Comparison of ENCODE assay signal across 5 worm cellular contexts in genomic region chrII:7325063-7325480, ce11.
TF ChIP-seq lines count a peak whose summit lies in the region.

No protein-coding gene starts in this region.

TF ChIP-seq in whole organism, L1 larva, 84 proteins besides CTCF, POLR2A, EP300 and RAD21 (continues in another document):
- no peak for TF ChIP-seq nhr-85 (tag; lab: Kevin White, UChicago)
- TF ChIP-seq dpl-1 (GFP tag; optimal IDR thresholded peaks at IDR 0.05; lab: Kevin White, UChicago) = no peak
- TF ChIP-seq ceh-63 (GFP tag; optimal IDR thresholded peaks at IDR 0.05; lab: Kevin White, UChicago) = no peak
- TF ChIP-seq C34B4.2 (tag; optimal IDR thresholded peaks at IDR 0.05; lab: Kevin White, UChicago) = no peak
- no peak for TF ChIP-seq isw-1 (GFP tag; IDR thresholded peaks at IDR 0.05; lab: Robert Waterston, UW)
- TF ChIP-seq blmp-1 (tag; optimal IDR thresholded peaks at IDR 0.05; lab: Kevin White, UChicago) = no peak
- TF ChIP-seq efl-3 (GFP tag; optimal IDR thresholded peaks at IDR 0.05; lab: Kevin White, UChicago) = no peak
- TF ChIP-seq fkh-10 (GFP tag; optimal IDR thresholded peaks at IDR 0.05; lab: Kevin White, UChicago) = peak; percentile 4
- TF ChIP-seq alr-1 (tag; optimal IDR thresholded peaks at IDR 0.05; lab: Kevin White, UChicago; ENCODE audit: borderline replicate concordance) = no peak
- peak; percentile 26 for TF ChIP-seq sox-4 (tag; optimal IDR thresholded peaks at IDR 0.05; lab: Kevin White, UChicago)
- TF ChIP-seq ama-1 (optimal IDR thresholded peaks at IDR 0.05; lab: Kevin White, UChicago) = no peak
- TF ChIP-seq elt-3 (tag; optimal IDR thresholded peaks at IDR 0.05; lab: Kevin White, UChicago) = no peak
- no peak for TF ChIP-seq tlp-1 (tag; optimal IDR thresholded peaks at IDR 0.05; lab: Kevin White, UChicago)
- TF ChIP-seq hlh-4 (tag; optimal IDR thresholded peaks at IDR 0.05; lab: Kevin White, UChicago) = peak; percentile 56
- no peak for TF ChIP-seq ets-5 (GFP tag; IDR thresholded peaks at IDR 0.05; lab: Robert Waterston, UW)
- TF ChIP-seq rnt-1 (tag; optimal IDR thresholded peaks at IDR 0.05; lab: Kevin White, UChicago) = no peak
- TF ChIP-seq ceh-82 (tag; optimal IDR thresholded peaks at IDR 0.05; lab: Kevin White, UChicago) = no peak
- TF ChIP-seq lin-39 (tag; optimal IDR thresholded peaks at IDR 0.05; lab: Kevin White, UChicago) = no peak
- TF ChIP-seq nhr-19 (GFP tag; conservative IDR thresholded peaks at IDR 0.05; lab: Robert Waterston, UW) = no peak
- TF ChIP-seq ztf-11 (tag; optimal IDR thresholded peaks at IDR 0.05; lab: Kevin White, UChicago) = no peak

TF ChIP-seq in whole organism, L2 larva, 48 proteins besides CTCF, POLR2A, EP300 and RAD21:
- TF ChIP-seq nhr-12 (tag; optimal IDR thresholded peaks at IDR 0.05; lab: Kevin White, UChicago) (no peak), alr-1 (tag; optimal IDR thresholded peaks at IDR 0.05; lab: Kevin White, UChicago) (no peak), C34F6.9 (tag; optimal IDR thresholded peaks at IDR 0.05; lab: Kevin White, UChicago) (peak; percentile 44), sma-3 (GFP tag; optimal IDR thresholded peaks at IDR 0.05; lab: Kevin White, UChicago) (no peak), nhr-129 (tag; optimal IDR thresholded peaks at IDR 0.05; lab: Kevin White, UChicago) (peak; percentile 25), sem-4 (tag; optimal IDR thresholded peaks at IDR 0.05; lab: Kevin White, UChicago) (peak; percentile 19), F13H6.1 (tag; optimal IDR thresholded peaks at IDR 0.05; lab: Kevin White, UChicago) (peak; percentile 23), ama-1 (optimal IDR thresholded peaks at IDR 0.05; lab: Kevin White, UChicago) (peak; percentile 16), unc-55 (GFP tag; optimal IDR thresholded peaks at IDR 0.05; lab: Kevin White, UChicago) (peak; percentile 55), ztf-1 (GFP tag; conservative IDR thresholded peaks at IDR 0.05; lab: Robert Waterston, UW) (no peak), lsy-2 (tag; optimal IDR thresholded peaks at IDR 0.05; lab: Kevin White, UChicago) (peak in 1 of 2 experiments; percentile 50), crh-2 (tag; optimal IDR thresholded peaks at IDR 0.05; lab: Kevin White, UChicago) (peak; percentile 86), nhr-21 (tag; optimal IDR thresholded peaks at IDR 0.05; lab: Kevin White, UChicago) (no peak), fos-1 (tag; optimal IDR thresholded peaks at IDR 0.05; lab: Kevin White, UChicago) (peak; percentile 4), ceh-16 (tag; optimal IDR thresholded peaks at IDR 0.05; lab: Kevin White, UChicago) (no peak), sma-9 (GFP tag; optimal IDR thresholded peaks at IDR 0.05; lab: Kevin White, UChicago) (peak; percentile 52), sma-9 (tag; optimal IDR thresholded peaks at IDR 0.05; lab: Kevin White, UChicago) (no peak), Y55F3AM.14 (GFP tag; optimal IDR thresholded peaks at IDR 0.05; lab: Kevin White, UChicago) (no peak), elt-1 (tag; optimal IDR thresholded peaks at IDR 0.05; lab: Kevin White, UChicago) (no peak)

TF ChIP-seq in whole organism, L3 larva, 47 proteins besides CTCF, POLR2A, EP300 and RAD21:
- TF ChIP-seq nfya-1 (tag; optimal IDR thresholded peaks at IDR 0.05; lab: Kevin White, UChicago; ENCODE audit: insufficient read depth) (peak; percentile 37), fkh-10 (GFP tag; optimal IDR thresholded peaks at IDR 0.05; lab: Kevin White, UChicago) (peak; percentile 67), nhr-77 (tag; optimal IDR thresholded peaks at IDR 0.05; lab: Kevin White, UChicago) (no peak), ZK546.5 (tag; optimal IDR thresholded peaks at IDR 0.05; lab: Kevin White, UChicago) (no peak), lin-39 (tag; optimal IDR thresholded peaks at IDR 0.05; lab: Kevin White, UChicago) (peak; percentile 37)

TF ChIP-seq in whole organism, L4 larva, 104 proteins besides CTCF, POLR2A, EP300 and RAD21:
- TF ChIP-seq Y105C5A.15 (GFP tag; IDR thresholded peaks at IDR 0.05; lab: Robert Waterston, UW) = no peak
- peak; percentile 29; the same call in 1 of the 2 replicates for TF ChIP-seq dmd-6 (GFP tag; IDR thresholded peaks at IDR 0.05; lab: Robert Waterston, UW)
- TF ChIP-seq hlh-30 (tag; optimal IDR thresholded peaks at IDR 0.05; lab: Kevin White, UChicago; ENCODE audit: insufficient read depth) = peak; percentile 45
- no peak for TF ChIP-seq R02D3.7 (tag; optimal IDR thresholded peaks at IDR 0.05; lab: Kevin White, UChicago)
- TF ChIP-seq nhr-11 (tag; optimal IDR thresholded peaks at IDR 0.05; lab: Kevin White, UChicago) = peak; percentile 19
- TF ChIP-seq fkh-10 (GFP tag; optimal IDR thresholded peaks at IDR 0.05; lab: Kevin White, UChicago) = peak; percentile 50
- TF ChIP-seq hlh-11 (tag; optimal IDR thresholded peaks at IDR 0.05; lab: Kevin White, UChicago) = peak; percentile 30
- no peak for TF ChIP-seq ceh-32 (tag; optimal IDR thresholded peaks at IDR 0.05; lab: Kevin White, UChicago; ENCODE audit: poor library complexity)
- peak in 1 of 2 experiments; percentile 61 for TF ChIP-seq hif-1 (tag; optimal IDR thresholded peaks at IDR 0.05; lab: Kevin White, UChicago)
- TF ChIP-seq mep-1 (tag; optimal IDR thresholded peaks at IDR 0.05; lab: Kevin White, UChicago) = peak; percentile 33
- no peak for TF ChIP-seq ceh-62 (tag; optimal IDR thresholded peaks at IDR 0.05; lab: Kevin White, UChicago)
- no peak for TF ChIP-seq nhr-102 (tag; optimal IDR thresholded peaks at IDR 0.05; lab: Kevin White, UChicago)
- peak; percentile 48; the same call in 1 of the 2 replicates for TF ChIP-seq ceh-20 (GFP tag; IDR thresholded peaks at IDR 0.05; lab: Robert Waterston, UW)
- TF ChIP-seq lsy-2 (tag; optimal IDR thresholded peaks at IDR 0.05; lab: Kevin White, UChicago) = peak in 1 of 2 experiments; percentile 53
- peak in 1 of 2 experiments; percentile 40 for TF ChIP-seq mdl-1 (tag; optimal IDR thresholded peaks at IDR 0.05; lab: Kevin White, UChicago)
- TF ChIP-seq ctbp-1 (GFP tag; IDR thresholded peaks at IDR 0.05; lab: Robert Waterston, UW) = peak; percentile 62
- 0 out of 2 replicates have a peak, but pooled peaks have one; percentile 7 for TF ChIP-seq php-3 (GFP tag; IDR thresholded peaks at IDR 0.05; lab: Robert Waterston, UW)

TF ChIP-seq in whole organism, young adult, 124 proteins besides CTCF, POLR2A, EP300 and RAD21:
- TF ChIP-seq nfya-1 (tag; optimal IDR thresholded peaks at IDR 0.05; lab: Kevin White, UChicago; ENCODE audit: borderline replicate concordance, insufficient read depth) (no peak), ceh-27 (GFP tag; optimal IDR thresholded peaks at IDR 0.05; lab: Kevin White, UChicago) (peak; percentile 5), K12H6.12 (tag; optimal IDR thresholded peaks at IDR 0.05; lab: Kevin White, UChicago) (peak; percentile 79), snpc-1.3 (tag; optimal IDR thresholded peaks at IDR 0.05; lab: Kevin White, UChicago; ENCODE audit: insufficient read depth) (no peak), ZK185.1 (tag; optimal IDR thresholded peaks at IDR 0.05; lab: Kevin White, UChicago; ENCODE audit: poor library complexity, severe bottlenecking) (peak; percentile 16), tbx-9 (tag; optimal IDR thresholded peaks at IDR 0.05; lab: Kevin White, UChicago; ENCODE audit: borderline replicate concordance) (no peak), T07F8.4 (tag; optimal IDR thresholded peaks at IDR 0.05; lab: Kevin White, UChicago) (no peak), somi-1 (GFP tag; optimal IDR thresholded peaks at IDR 0.05; lab: Kevin White, UChicago) (peak; percentile 51), nfyb-1 (GFP tag; IDR thresholded peaks at IDR 0.05; lab: Robert Waterston, UW) (peak; percentile 32; the same call in 1 of the 2 replicates), sptf-2 (GFP tag; optimal IDR thresholded peaks at IDR 0.05; lab: Kevin White, UChicago) (no peak), mel-28 (tag; optimal IDR thresholded peaks at IDR 0.05; lab: Kevin White, UChicago; ENCODE audit: borderline replicate concordance) (no peak), atf-7 (tag; optimal IDR thresholded peaks at IDR 0.05; lab: Kevin White, UChicago) (peak; percentile 62), F52B5.7 (tag; optimal IDR thresholded peaks at IDR 0.05; lab: Kevin White, UChicago) (no peak)
